Worm (Caenorhabditis elegans) whole organism, midembryonic: ENCODE results near the gene bud-13.

Experiments used
- flt-1 ChIP-seq: fragments of 200-800 bp; sonication (Bioruptor generic); IDR thresholded peaks from 2 replicates; pipeline ENCODE4 v1.3.6; 2022; ENCODE audit warnings: missing genetic modification characterization, missing compliant biosample characterization
- ref-1 ChIP-seq: fragments of 200-800 bp; sonication (Bioruptor generic); conservative IDR thresholded peaks from 2 replicates; pipeline ENCODE4 v1.3.6; 2022; ENCODE audit warnings: missing genetic modification reagents, missing genetic modification characterization, missing compliant biosample characterization
- ztf-23 ChIP-seq: fragments of 200-800 bp; sonication (Bioruptor generic); IDR thresholded peaks from 2 replicates; pipeline ENCODE4 v1.3.6; 2022; ENCODE audit warnings: missing genetic modification reagents, missing genetic modification characterization, missing compliant biosample characterization

- TF ChIP-seq flt-1 (GFP tag; lab: Robert Waterston, UW) (no peak), ref-1 (GFP tag; lab: Robert Waterston, UW) (no peak), ztf-23 (GFP tag; lab: Robert Waterston, UW) (no peak)
These were observed 15.6 kb upstream of the bud-13 start for ce11 chrIII:8983135-8983534.
